Worm (Caenorhabditis elegans): ENCODE data around the gene T04A8.18.

Gene T04A8.18

ce11 chrIII:4756983-4757382, 48.0 kb downstream of the T04A8.18 start, which contains the start of gene fbxl-2:
TSS of gene fbxl-2 (plus strand) at chrIII:4757260.
- TF ChIP-seq lsy-2 (tag; optimal IDR thresholded peaks at IDR 0.05), result peak; percentile 92
- peak; percentile 95 for TF ChIP-seq mep-1 (tag; optimal IDR thresholded peaks at IDR 0.05)
- TF ChIP-seq nhr-12 (tag; optimal IDR thresholded peaks at IDR 0.05), result peak; percentile 63
- peak; percentile 94 for TF ChIP-seq pha-4 (tag; optimal IDR thresholded peaks at IDR 0.05)
- TF ChIP-seq tbx-8 (GFP tag; optimal IDR thresholded peaks at IDR 0.05), result peak; percentile 47
- TF ChIP-seq blmp-1 (tag; optimal IDR thresholded peaks at IDR 0.05), result no peak
- TF ChIP-seq nhr-237 (tag; optimal IDR thresholded peaks at IDR 0.05), result peak; percentile 94
- TF ChIP-seq ceh-43 (GFP tag; optimal IDR thresholded peaks at IDR 0.05), result peak; percentile 68
- no peak for TF ChIP-seq zip-8 (tag; optimal IDR thresholded peaks at IDR 0.05)
- TF ChIP-seq ceh-83 (GFP tag; optimal IDR thresholded peaks at IDR 0.05), result peak; percentile 73
- no peak for TF ChIP-seq elt-1 (tag; optimal IDR thresholded peaks at IDR 0.05; ENCODE audit: borderline replicate concordance, insufficient read depth)
- TF ChIP-seq nhr-28 (tag; optimal IDR thresholded peaks at IDR 0.05), result no peak
- no peak for TF ChIP-seq unc-62 (GFP tag; optimal IDR thresholded peaks at IDR 0.05)
- TF ChIP-seq hlh-1 (tag; optimal IDR thresholded peaks at IDR 0.05), result peak; percentile 34
- peak; percentile 98 for TF ChIP-seq lin-13 (tag; optimal IDR thresholded peaks at IDR 0.05)
- peak; percentile 51 for TF ChIP-seq unc-120 (tag; optimal IDR thresholded peaks at IDR 0.05; ENCODE audit: poor library complexity, severe bottlenecking)
- TF ChIP-seq sem-2 (GFP tag; optimal IDR thresholded peaks at IDR 0.05), result peak; percentile 46
- peak; percentile 58 for TF ChIP-seq ham-2 (GFP tag; optimal IDR thresholded peaks at IDR 0.05)
- peak; percentile 50 for TF ChIP-seq mab-5 (tag; optimal IDR thresholded peaks at IDR 0.05)
- TF ChIP-seq snpc-4 (tag; optimal IDR thresholded peaks at IDR 0.05), result no peak
- TF ChIP-seq drap-1 (GFP tag; optimal IDR thresholded peaks at IDR 0.05), result peak; percentile 80
- TF ChIP-seq nhr-2 (tag; optimal IDR thresholded peaks at IDR 0.05), result peak; percentile 33
- no peak for TF ChIP-seq nhr-76 (tag; optimal IDR thresholded peaks at IDR 0.05)
- TF ChIP-seq mls-2 (tag; optimal IDR thresholded peaks at IDR 0.05), result peak; percentile 77
- TF ChIP-seq elt-3 (tag; optimal IDR thresholded peaks at IDR 0.05), result peak; percentile 71
- TF ChIP-seq unc-39 (tag; optimal IDR thresholded peaks at IDR 0.05), result no peak
- peak; percentile 89 for TF ChIP-seq sptf-1 (tag; optimal IDR thresholded peaks at IDR 0.05)
- TF ChIP-seq ceh-39 (tag; optimal IDR thresholded peaks at IDR 0.05), result peak; percentile 78
- TF ChIP-seq ztf-11 (tag; optimal IDR thresholded peaks at IDR 0.05), result peak; percentile 73
- peak; percentile 41 for TF ChIP-seq bed-3 (GFP tag; optimal IDR thresholded peaks at IDR 0.05)
- peak; percentile 83 for TF ChIP-seq M03D4.4 (tag; optimal IDR thresholded peaks at IDR 0.05)
- peak; percentile 72 for TF ChIP-seq lin-32 (GFP tag; optimal IDR thresholded peaks at IDR 0.05)
- no peak for TF ChIP-seq ces-1 (GFP tag; optimal IDR thresholded peaks at IDR 0.05)
- TF ChIP-seq flh-1 (GFP tag; optimal IDR thresholded peaks at IDR 0.05), result peak; percentile 10
- TF ChIP-seq cnd-1 (tag; optimal IDR thresholded peaks at IDR 0.05), result peak; percentile 84

Data from whole organism, mixed stage, embryonic.